Worm (Caenorhabditis elegans): ENCODE measurements around the gene srj-29.
"Not testable (repeated sequence)": the region's sequence is repeated elsewhere in the genome, so short reads cannot be mapped to it uniquely, and the experiment has no call there.

DNA sequence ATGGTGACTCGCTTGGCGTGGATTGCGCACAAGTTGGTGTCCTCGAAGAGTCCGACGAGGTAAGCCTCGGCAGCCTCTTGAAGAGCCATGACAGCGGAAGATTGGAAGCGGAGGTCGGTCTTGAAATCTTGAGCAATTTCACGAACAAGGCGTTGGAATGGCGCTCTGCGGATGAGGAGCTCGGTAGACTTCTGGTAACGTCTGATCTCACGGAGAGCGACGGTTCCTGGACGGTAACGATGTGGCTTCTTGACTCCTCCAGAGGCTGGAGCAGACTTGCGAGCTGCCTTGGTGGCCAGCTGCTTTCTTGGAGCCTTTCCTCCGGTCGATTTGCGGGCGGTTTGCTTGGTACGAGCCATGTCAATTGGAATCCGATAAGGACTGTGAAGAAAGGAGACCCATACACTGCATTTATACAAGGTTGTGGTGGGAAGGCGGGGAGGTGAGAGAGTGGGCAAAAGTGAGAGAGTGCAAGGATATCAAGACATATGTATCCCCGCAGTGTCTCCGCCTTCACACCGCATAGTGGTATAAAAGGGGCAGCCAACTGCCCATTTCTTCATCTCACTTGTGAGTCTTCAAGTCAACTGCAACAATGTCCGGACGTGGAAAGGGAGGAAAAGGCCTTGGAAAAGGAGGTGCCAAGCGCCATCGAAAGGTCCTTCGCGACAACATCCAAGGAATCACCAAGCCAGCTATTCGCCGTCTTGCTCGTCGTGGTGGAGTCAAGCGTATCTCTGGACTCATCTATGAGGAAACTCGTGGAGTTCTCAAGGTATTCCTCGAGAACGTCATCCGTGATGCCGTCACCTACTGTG lies 33.3 kb upstream of the srj-29 start, which contains the start of the genes his-2 and his-1:
- not testable (repeated sequence) for TF ChIP-seq unc-62 (GFP tag; optimal IDR thresholded peaks at IDR 0.05); ceh-27 (GFP tag; optimal IDR thresholded peaks at IDR 0.05); tbx-9 (tag; optimal IDR thresholded peaks at IDR 0.05; ENCODE audit: borderline replicate concordance); lag-1 (GFP tag; IDR thresholded peaks at IDR 0.05); nfya-2 (GFP tag; IDR thresholded peaks at IDR 0.05); cebp-2 (GFP tag; IDR thresholded peaks at IDR 0.05); snpc-4 (GFP tag; optimal IDR thresholded peaks at IDR 0.05); snpc-4 (tag; optimal IDR thresholded peaks at IDR 0.05); B0019.2 (GFP tag; conservative IDR thresholded peaks at IDR 0.05); hmg-20 (GFP tag; IDR thresholded peaks at IDR 0.05); lin-26 (GFP tag; IDR thresholded peaks at IDR 0.05); F23B12.7 (tag; optimal IDR thresholded peaks at IDR 0.05; ENCODE audit: insufficient read depth); attf-6 (GFP tag; IDR thresholded peaks at IDR 0.05); ceh-79 (tag; optimal IDR thresholded peaks at IDR 0.05)

All from whole organism, young adult.